Fruit fly (Drosophila melanogaster) Kc167 (cell line): ENCODE results near the gene Galphaf.

Experiments
- Myc ChIP-seq: fragments of >200 bp; optimal IDR thresholded peaks from 2 replicates; lab custom pipeline; 2017; ENCODE audit warnings: missing external identifiers
- psq ChIP-seq: fragments of >200 bp; optimal IDR thresholded peaks from 2 replicates; lab custom pipeline; 2017; ENCODE audit warnings: missing external identifiers

DNA sequence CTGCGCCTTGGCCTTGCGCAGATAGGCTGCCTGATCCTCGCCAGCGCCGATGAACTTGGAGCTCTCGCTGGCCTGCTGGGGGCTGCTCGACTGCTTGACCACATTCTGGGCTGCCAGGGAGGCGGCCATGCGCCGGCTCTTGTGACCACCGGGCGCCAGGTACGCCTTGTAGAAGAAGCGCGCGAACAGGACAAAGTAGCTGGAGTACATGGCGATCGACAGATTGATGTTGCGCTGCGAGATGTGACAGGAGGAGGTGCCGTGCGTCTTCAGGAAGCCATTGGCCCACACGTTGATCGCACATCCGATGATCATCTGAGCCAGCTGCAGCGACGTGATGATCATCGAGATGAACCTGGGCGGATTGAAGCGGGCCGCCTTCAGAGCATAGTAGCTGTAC lies 17.7 kb downstream of the Galphaf start:
- no peak for TF ChIP-seq Myc
- TF ChIP-seq psq: no peak
